Worm (Caenorhabditis elegans): Measurements from ENCODE around the gene B0198.2.

DNA sequence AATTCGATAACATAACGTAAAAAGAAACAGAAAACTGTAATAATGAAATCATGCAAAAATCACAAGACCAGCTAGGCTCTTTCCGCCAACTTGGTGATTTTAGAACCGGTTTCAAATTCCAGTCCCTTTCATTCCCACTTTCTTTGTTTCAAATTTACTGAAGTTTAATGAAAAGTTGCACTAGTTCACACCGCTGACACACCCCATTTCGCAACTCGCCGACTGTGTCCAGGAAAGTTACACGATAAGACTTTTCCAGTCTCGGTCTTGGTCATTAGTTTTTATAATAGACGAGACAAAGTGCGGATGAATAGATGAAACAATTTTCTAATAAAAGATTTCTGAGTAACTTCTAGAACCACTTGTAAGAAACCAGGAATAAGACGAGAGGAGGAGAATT, 21.6 kb upstream of the B0198.2 start:
- TF ChIP-seq ceh-82 (tag; optimal IDR thresholded peaks at IDR 0.05) (no peak), ztf-11 (tag; optimal IDR thresholded peaks at IDR 0.05) (no peak)
